Worm (Caenorhabditis elegans) whole organism, L1 larva: ENCODE measurements around the gene F32D8.1.
A peak's percentile ranks its signal among the peaks of the same experiment; 100 is the strongest.

Source experiments
- C16A3.4 ChIP-seq: fragments of 150-350 bp; optimal IDR thresholded peaks from 2 replicates; lab custom pipeline; 2014; ENCODE audit warnings: missing biosample characterization, missing genetic modification characterization
- C34B4.2 ChIP-seq: sonication (generic microtip); optimal IDR thresholded peaks from 2 replicates; lab custom pipeline; 2017; ENCODE audit warnings: mild to moderate bottlenecking, missing genetic modification characterization, missing compliant biosample characterization
- Y116A8C.19 ChIP-seq: sonication (generic microtip); optimal IDR thresholded peaks from 2 replicates; lab custom pipeline; 2016; ENCODE audit warnings: missing compliant biosample characterization, missing genetic modification characterization, borderline replicate concordance
- blmp-1 ChIP-seq: fragments of 150-350 bp; optimal IDR thresholded peaks from 2 replicates; lab custom pipeline; 2014; ENCODE audit warnings: missing biosample characterization, missing genetic modification characterization
- ceh-63 ChIP-seq: fragments of 200-800 bp; sonication (Bioruptor generic); optimal IDR thresholded peaks from 2 replicates; lab custom pipeline; 2018; ENCODE audit warnings: mild to moderate bottlenecking, missing genetic modification characterization, missing compliant biosample characterization
- ceh-90 ChIP-seq: sonication (generic microtip); optimal IDR thresholded peaks from 2 replicates; lab custom pipeline; 2016; ENCODE audit warnings: missing genetic modification characterization, missing compliant biosample characterization
- dpl-1 ChIP-seq, 3 experiments: fragments of 150-350 bp in 2 of 3; sonication (generic microtip) in 1 of 3; optimal IDR thresholded peaks; 2 replicates each; lab custom pipeline; 2014 to 2017; ENCODE audit warnings: missing biosample characterization in 3 of 3, missing genetic modification characterization in 3 of 3, missing genetic modification reagents in 3 of 3
- dsc-1 ChIP-seq: sonication (generic microtip); optimal IDR thresholded peaks from 2 replicates; lab custom pipeline; 2016; ENCODE audit warnings: mild to moderate bottlenecking, missing genetic modification characterization, missing compliant biosample characterization
- egl-13 ChIP-seq: sonication (generic microtip); optimal IDR thresholded peaks from 2 replicates; lab custom pipeline; 2016; ENCODE audit warnings: missing genotype, missing genetic modification reagents, missing genetic modification characterization, missing compliant biosample characterization
- egl-27 ChIP-seq, 2 experiments: fragments of 150-350 bp in 1 of 2; sonication (generic microtip); optimal IDR thresholded peaks; 3 replicates each; lab custom pipeline; 2017 to 2018; ENCODE audit warnings: missing biosample characterization in 2 of 2, missing genetic modification characterization in 2 of 2, missing genetic modification reagents in 2 of 2
- elt-2 ChIP-seq: sonication (generic microtip); optimal IDR thresholded peaks from 2 replicates; lab custom pipeline; 2016; ENCODE audit warnings: missing genetic modification characterization, mild to moderate bottlenecking, inconsistent platforms, missing compliant biosample characterization, missing genetic modification reagents
- elt-3 ChIP-seq, 6 experiments: fragments of 150-350 bp in 1 of 6; sonication (generic microtip); optimal IDR thresholded peaks; 2 replicates each; lab custom pipeline; 2017 to 2018; ENCODE audit warnings: missing biosample characterization in 6 of 6, missing genetic modification characterization in 6 of 6, inconsistent platforms in 1 of 6
- ets-5 ChIP-seq: fragments of 200-800 bp; sonication (Bioruptor generic); IDR thresholded peaks from 2 replicates; pipeline ENCODE4 v1.3.6; 2022; ENCODE audit warnings: missing genetic modification characterization, missing compliant biosample characterization
- fkh-10 ChIP-seq: sonication (generic microtip); optimal IDR thresholded peaks from 2 replicates; lab custom pipeline; 2017; ENCODE audit warnings: missing biosample characterization, missing genetic modification reagents, missing genetic modification characterization
- fkh-4 ChIP-seq: sonication (generic microtip); optimal IDR thresholded peaks from 2 replicates; lab custom pipeline; 2016; ENCODE audit warnings: missing compliant biosample characterization, missing genetic modification characterization, borderline replicate concordance
- grh-1 ChIP-seq: fragments of 200-800 bp; sonication (Bioruptor generic); IDR thresholded peaks from 2 replicates; pipeline ENCODE4 v1.3.6; 2022; ENCODE audit warnings: missing genetic modification reagents, missing genetic modification characterization, missing compliant biosample characterization
- hlh-4 ChIP-seq: sonication (generic microtip); optimal IDR thresholded peaks from 2 replicates; lab custom pipeline; 2016; ENCODE audit warnings: mild to moderate bottlenecking, missing genetic modification characterization, missing compliant biosample characterization
- hpl-2 ChIP-seq: fragments of 150-350 bp; optimal IDR thresholded peaks from 2 replicates; lab custom pipeline; 2014; ENCODE audit warnings: missing biosample characterization, missing genetic modification reagents, missing genetic modification characterization
- irx-1 ChIP-seq: sonication (generic microtip); optimal IDR thresholded peaks from 2 replicates; lab custom pipeline; 2016; ENCODE audit warnings: missing genetic modification characterization, missing compliant biosample characterization
- isw-1 ChIP-seq: fragments of 200-800 bp; sonication (Bioruptor generic); IDR thresholded peaks from 2 replicates; pipeline ENCODE4 v1.3.6; 2022; ENCODE audit warnings: missing genetic modification characterization, missing compliant biosample characterization
- jun-1 ChIP-seq: fragments of 150-350 bp; optimal IDR thresholded peaks from 2 replicates; lab custom pipeline; 2014; ENCODE audit warnings: missing biosample characterization, missing genetic modification reagents, missing genetic modification characterization
- lin-14 ChIP-seq: fragments of 200-800 bp; sonication (Bioruptor generic); optimal IDR thresholded peaks from 2 replicates; lab custom pipeline; 2018; ENCODE audit warnings: mild to moderate bottlenecking, missing genetic modification characterization, moderate library complexity, missing compliant biosample characterization
- lin-15B ChIP-seq: fragments of 150-350 bp; sonication (generic microtip); optimal IDR thresholded peaks from 3 replicates; lab custom pipeline; 2014; ENCODE audit warnings: missing biosample characterization, missing genetic modification characterization
- lsy-2 ChIP-seq, 2 experiments: fragments of 150-350 bp; optimal IDR thresholded peaks; 2 replicates each; lab custom pipeline; 2014; ENCODE audit warnings: missing biosample characterization in 2 of 2, missing genetic modification characterization in 2 of 2
- mab-9 ChIP-seq: fragments of 200-800 bp; sonication (Bioruptor generic); IDR thresholded peaks from 2 replicates; pipeline ENCODE4 v1.3.6; 2022; ENCODE audit warnings: missing genetic modification reagents, missing genetic modification characterization, missing compliant biosample characterization
- mdl-1 ChIP-seq, 2 experiments: fragments of 150-350 bp; optimal IDR thresholded peaks; 2 replicates each; lab custom pipeline; 2014 to 2017; ENCODE audit warnings: missing biosample characterization in 2 of 2, missing genetic modification characterization in 2 of 2, inconsistent platforms in 1 of 2
- mef-2 ChIP-seq: fragments of 150-350 bp; optimal IDR thresholded peaks from 2 replicates; lab custom pipeline; 2014; ENCODE audit warnings: missing biosample characterization, missing genetic modification characterization
- mep-1 ChIP-seq: fragments of 150-350 bp; optimal IDR thresholded peaks from 2 replicates; lab custom pipeline; 2014; ENCODE audit warnings: missing biosample characterization, missing genetic modification characterization
- nhr-11 ChIP-seq: fragments of 150-350 bp; optimal IDR thresholded peaks from 2 replicates; lab custom pipeline; 2014; ENCODE audit warnings: missing biosample characterization, missing genetic modification characterization
- nhr-12 ChIP-seq: sonication (generic microtip); optimal IDR thresholded peaks from 2 replicates; lab custom pipeline; 2017; ENCODE audit warnings: missing biosample characterization, missing genetic modification characterization
- nhr-19 ChIP-seq: fragments of 200-800 bp; sonication (Bioruptor generic); conservative IDR thresholded peaks from 2 replicates; pipeline ENCODE4 v1.3.6; 2022; ENCODE audit warnings: missing genetic modification characterization, missing compliant biosample characterization
- nhr-20 ChIP-seq: sonication (generic microtip); optimal IDR thresholded peaks from 2 replicates; lab custom pipeline; 2016; ENCODE audit warnings: mild to moderate bottlenecking, missing genetic modification characterization, missing compliant biosample characterization
- nhr-28 ChIP-seq: fragments of 150-350 bp; optimal IDR thresholded peaks from 2 replicates; lab custom pipeline; 2014; ENCODE audit warnings: missing biosample characterization, missing genetic modification characterization
- nhr-47 ChIP-seq: sonication (generic microtip); optimal IDR thresholded peaks from 2 replicates; lab custom pipeline; 2016; ENCODE audit warnings: mild to moderate bottlenecking, missing genetic modification characterization, moderate library complexity, missing compliant biosample characterization
- nhr-71 ChIP-seq: sonication (generic microtip); optimal IDR thresholded peaks from 2 replicates; lab custom pipeline; 2016; ENCODE audit warnings: mild to moderate bottlenecking, missing genetic modification characterization, moderate library complexity, missing compliant biosample characterization
- nhr-85 ChIP-seq: sonication (generic microtip); peaks from one replicate; lab custom pipeline; 2016; ENCODE audit warnings: missing genetic modification characterization, inconsistent platforms, missing compliant biosample characterization
- pag-3 ChIP-seq: sonication (generic microtip); optimal IDR thresholded peaks from 2 replicates; lab custom pipeline; 2017; ENCODE audit warnings: missing genetic modification characterization, mild to moderate bottlenecking, missing compliant biosample characterization, antibody characterized with exemption, borderline replicate concordance; ENCODE audit not compliant: insufficient read depth
- pax-3 ChIP-seq: fragments of 200-800 bp; sonication (Bioruptor generic); optimal IDR thresholded peaks from 2 replicates; lab custom pipeline; 2018; ENCODE audit warnings: mild to moderate bottlenecking, missing genetic modification characterization, moderate library complexity, missing compliant biosample characterization
- rnt-1 ChIP-seq: sonication (generic microtip); optimal IDR thresholded peaks from 2 replicates; lab custom pipeline; 2016; ENCODE audit warnings: mild to moderate bottlenecking, missing genetic modification characterization, moderate library complexity, missing compliant biosample characterization
- skn-1 ChIP-seq: fragments of 150-350 bp; optimal IDR thresholded peaks from 2 replicates; lab custom pipeline; 2014; ENCODE audit warnings: missing biosample characterization, missing genetic modification characterization
- sptf-1 ChIP-seq: fragments of 150-350 bp; optimal IDR thresholded peaks from 2 replicates; lab custom pipeline; 2014; ENCODE audit warnings: missing biosample characterization, missing genetic modification characterization
- sup-37 ChIP-seq: fragments of 200-800 bp; sonication (Bioruptor generic); optimal IDR thresholded peaks from 2 replicates; lab custom pipeline; 2018; ENCODE audit warnings: mild to moderate bottlenecking, missing genetic modification characterization, missing compliant biosample characterization
- tbx-2 ChIP-seq: sonication (generic microtip); optimal IDR thresholded peaks from 2 replicates; lab custom pipeline; 2016; ENCODE audit warnings: missing genetic modification characterization, missing compliant biosample characterization
- unc-30 ChIP-seq: sonication (generic microtip); optimal IDR thresholded peaks from 2 replicates; lab custom pipeline; 2017; ENCODE audit warnings: missing biosample characterization, missing genetic modification characterization
- unc-86 ChIP-seq: sonication (generic microtip); optimal IDR thresholded peaks from 2 replicates; lab custom pipeline; 2016; ENCODE audit warnings: missing genetic modification characterization, missing compliant biosample characterization
- vab-15 ChIP-seq: sonication (generic microtip); optimal IDR thresholded peaks from 2 replicates; lab custom pipeline; 2017; ENCODE audit warnings: missing genotype, mild to moderate bottlenecking, missing genetic modification characterization, missing compliant biosample characterization
- xbp-1 ChIP-seq: sonication (generic microtip); optimal IDR thresholded peaks from 2 replicates; lab custom pipeline; 2016; ENCODE audit warnings: missing genetic modification characterization, missing compliant biosample characterization
- zag-1 ChIP-seq: fragments of 150-350 bp; optimal IDR thresholded peaks from 2 replicates; lab custom pipeline; 2014; ENCODE audit warnings: missing biosample characterization, missing genetic modification characterization

The F32D8.1 gene

DNA sequence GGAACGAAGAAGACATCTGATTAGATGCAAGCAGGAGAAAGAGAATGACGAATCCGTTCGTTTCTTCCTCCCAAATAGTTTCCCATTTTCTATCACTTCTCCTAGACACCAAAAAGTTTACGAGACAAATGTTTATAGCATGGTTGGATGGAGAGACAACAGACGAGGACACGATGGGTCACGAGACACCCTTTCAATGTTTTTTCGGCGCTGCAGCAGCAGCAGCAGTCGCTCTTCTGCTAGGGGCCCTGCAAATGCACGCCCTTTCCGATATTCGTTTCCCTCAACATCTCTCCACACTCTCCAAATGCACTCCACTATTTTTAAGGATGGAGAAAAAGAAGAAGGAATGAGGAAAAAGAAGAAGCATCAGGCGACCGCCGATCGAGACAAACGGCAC lies 22.3 kb upstream of the F32D8.1 start (continued):
- TF ChIP-seq isw-1 (GFP tag; lab: Robert Waterston, UW): peak; percentile 56
- peak; percentile 82 for TF ChIP-seq dsc-1 (tag; lab: Kevin White, UChicago)
- peak; percentile 93 for TF ChIP-seq nhr-20 (tag; lab: Kevin White, UChicago)
- TF ChIP-seq elt-2 (tag; lab: Kevin White, UChicago): peak; percentile 11
- TF ChIP-seq mep-1: peak; percentile 75
- TF ChIP-seq irx-1 (tag; lab: Kevin White, UChicago): peak; percentile 77
- TF ChIP-seq pag-3 (tag; lab: Kevin White, UChicago): peak; percentile 34
- peak; percentile 36 for TF ChIP-seq blmp-1
- TF ChIP-seq unc-86 (tag; lab: Kevin White, UChicago): peak; percentile 84
- TF ChIP-seq zag-1: no peak
- peak; percentile 96 for TF ChIP-seq nhr-71
- peak; percentile 89 for TF ChIP-seq nhr-47 (tag; lab: Kevin White, UChicago)
- TF ChIP-seq unc-30 (tag; lab: Kevin White, UChicago): no peak
- TF ChIP-seq lsy-2 (tag; optimal IDR thresholded peaks at IDR 0.05; lab: Kevin White, UChicago): peak; percentile 75 to 79
- TF ChIP-seq mef-2 (tag; lab: Kevin White, UChicago): peak; percentile 78
- TF ChIP-seq nhr-28 (tag; lab: Kevin White, UChicago): no peak
- peak; percentile 75 for TF ChIP-seq xbp-1 (tag; lab: Kevin White, UChicago)
- TF ChIP-seq jun-1: peak; percentile 59
- TF ChIP-seq Y116A8C.19 (tag; lab: Kevin White, UChicago): no peak
- TF ChIP-seq ceh-63 (GFP tag; lab: Kevin White, UChicago): peak; percentile 61
- TF ChIP-seq mdl-1 (tag; optimal IDR thresholded peaks at IDR 0.05; lab: Kevin White, UChicago): peak; percentile 3 to 91
- peak; percentile 99 for TF ChIP-seq lin-14
- peak; percentile 51 for TF ChIP-seq fkh-4
- no peak for TF ChIP-seq vab-15 (tag; lab: Kevin White, UChicago)
- no peak for TF ChIP-seq hlh-4 (tag; lab: Kevin White, UChicago)
- no peak for TF ChIP-seq elt-3 (tag; optimal IDR thresholded peaks at IDR 0.05; lab: Kevin White, UChicago)
- TF ChIP-seq rnt-1: peak; percentile 88
- TF ChIP-seq sup-37: peak; percentile 73
- peak; percentile 89 for TF ChIP-seq fkh-10 (GFP tag; lab: Kevin White, UChicago)
- peak; percentile 84 for TF ChIP-seq egl-13 (tag; lab: Kevin White, UChicago)
- TF ChIP-seq nhr-11: peak; percentile 45

ce11 chrV:10859048-10859637 lies 21.5 kb upstream of the F32D8.1 start:
- TF ChIP-seq pax-3 (tag; lab: Kevin White, UChicago): no peak
- no peak for TF ChIP-seq C34B4.2 (tag; lab: Kevin White, UChicago)
- TF ChIP-seq nhr-85: peak; percentile 88
- TF ChIP-seq blmp-1: peak; percentile 76
- no peak for TF ChIP-seq dsc-1 (tag; lab: Kevin White, UChicago)
- no peak for TF ChIP-seq vab-15 (tag; lab: Kevin White, UChicago)
- no peak for TF ChIP-seq sptf-1 (tag; lab: Kevin White, UChicago)
- no peak for TF ChIP-seq hpl-2 (GFP tag; lab: Kevin White, UChicago)
- peak in 1 of 2 experiments; percentile 24 for TF ChIP-seq mdl-1 (tag; optimal IDR thresholded peaks at IDR 0.05; lab: Kevin White, UChicago)
- no peak for TF ChIP-seq Y116A8C.19 (tag; lab: Kevin White, UChicago)
- TF ChIP-seq unc-86 (tag; lab: Kevin White, UChicago): no peak
- no peak for TF ChIP-seq ets-5 (GFP tag; lab: Robert Waterston, UW)
- TF ChIP-seq egl-13 (tag; lab: Kevin White, UChicago): no peak
- TF ChIP-seq lin-15B (tag; lab: Kevin White, UChicago): no peak
- no peak for TF ChIP-seq unc-30 (tag; lab: Kevin White, UChicago)
- no peak for TF ChIP-seq elt-2 (tag; lab: Kevin White, UChicago)
- TF ChIP-seq xbp-1 (tag; lab: Kevin White, UChicago): no peak
- peak; percentile 57 for TF ChIP-seq lin-14
- TF ChIP-seq rnt-1: no peak
- TF ChIP-seq tbx-2: no peak
- TF ChIP-seq ceh-90 (tag; lab: Kevin White, UChicago): no peak
- no peak for TF ChIP-seq irx-1 (tag; lab: Kevin White, UChicago)
- TF ChIP-seq skn-1 (tag; lab: Kevin White, UChicago): no peak
- no peak for TF ChIP-seq mab-9 (GFP tag; lab: Robert Waterston, UW)
- no peak for TF ChIP-seq sup-37
- TF ChIP-seq egl-27 (tag; optimal IDR thresholded peaks at IDR 0.05; lab: Kevin White, UChicago): no peak
- peak; percentile 46 for TF ChIP-seq nhr-71
- 0 out of 2 replicates have a peak, but pooled peaks have one; percentile 5 for TF ChIP-seq nhr-19
- no peak for TF ChIP-seq lsy-2 (tag; optimal IDR thresholded peaks at IDR 0.05; lab: Kevin White, UChicago)
- TF ChIP-seq nhr-11: no peak
- TF ChIP-seq grh-1 (GFP tag; lab: Robert Waterston, UW): no peak
- TF ChIP-seq mef-2 (tag; lab: Kevin White, UChicago): no peak
- no peak for TF ChIP-seq C16A3.4 (tag; lab: Kevin White, UChicago)
- TF ChIP-seq dpl-1 (GFP tag; optimal IDR thresholded peaks at IDR 0.05; lab: Kevin White, UChicago): no peak
- TF ChIP-seq nhr-12: no peak
